Worm (Caenorhabditis elegans) whole organism, L3 larva: ENCODE data around the gene anmt-1.

Experiments used
- R02D3.7 ChIP-seq: fragments of 150-350 bp; optimal IDR thresholded peaks from 2 replicates; lab custom pipeline; 2014; ENCODE audit warnings: missing biosample characterization, missing genetic modification characterization
- ZK546.5 ChIP-seq: sonication (generic microtip); optimal IDR thresholded peaks from 2 replicates; lab custom pipeline; 2017; ENCODE audit warnings: missing biosample characterization, missing genetic modification characterization
- aly-2 ChIP-seq: fragments of 150-350 bp; optimal IDR thresholded peaks from 2 replicates; lab custom pipeline; 2014; ENCODE audit warnings: missing biosample characterization, missing genetic modification characterization
- ama-1 ChIP-seq: fragments of 150-350 bp; optimal IDR thresholded peaks from 2 replicates; lab custom pipeline; 2018
- ceh-16 ChIP-seq: sonication (generic microtip); optimal IDR thresholded peaks from 2 replicates; lab custom pipeline; 2017; ENCODE audit warnings: missing biosample characterization, missing genetic modification characterization
- ceh-28 ChIP-seq: fragments of 150-350 bp; optimal IDR thresholded peaks from 2 replicates; lab custom pipeline; 2014; ENCODE audit warnings: missing biosample characterization, missing genetic modification reagents, missing genetic modification characterization
- ceh-9 ChIP-seq: sonication (generic microtip); optimal IDR thresholded peaks from 2 replicates; lab custom pipeline; 2018; ENCODE audit warnings: missing biosample characterization, missing genetic modification characterization
- egl-27 ChIP-seq: sonication (generic microtip); optimal IDR thresholded peaks from 4 replicates; lab custom pipeline; 2017; ENCODE audit warnings: missing biosample characterization, missing genetic modification reagents, missing genetic modification characterization
- elt-2 ChIP-seq: sonication (generic microtip); optimal IDR thresholded peaks from 2 replicates; lab custom pipeline; 2016; ENCODE audit warnings: missing genetic modification reagents, mild to moderate bottlenecking, missing genetic modification characterization, missing compliant biosample characterization
- eor-1 ChIP-seq, 2 experiments: fragments of 150-350 bp; optimal IDR thresholded peaks; 2 replicates each; lab custom pipeline; 2014 to 2018; ENCODE audit warnings: missing biosample characterization in 2 of 2, missing genetic modification characterization in 2 of 2
- fkh-10 ChIP-seq: sonication (generic microtip); optimal IDR thresholded peaks from 2 replicates; lab custom pipeline; 2017; ENCODE audit warnings: missing biosample characterization, missing genetic modification reagents, missing genetic modification characterization
- fkh-2 ChIP-seq: fragments of 150-350 bp; optimal IDR thresholded peaks from 2 replicates; lab custom pipeline; 2014; ENCODE audit warnings: missing biosample characterization, missing genetic modification reagents, missing genetic modification characterization
- hmg-11 ChIP-seq: sonication (generic microtip); optimal IDR thresholded peaks from 2 replicates; lab custom pipeline; 2016; ENCODE audit warnings: missing genetic modification characterization, missing compliant biosample characterization
- jun-1 ChIP-seq: fragments of 150-350 bp; optimal IDR thresholded peaks from 2 replicates; lab custom pipeline; 2014; ENCODE audit warnings: missing biosample characterization, missing genetic modification reagents, missing genetic modification characterization
- lin-15B ChIP-seq: fragments of 150-350 bp; optimal IDR thresholded peaks from 2 replicates; lab custom pipeline; 2014; ENCODE audit warnings: missing biosample characterization, missing genetic modification characterization
- lin-39 ChIP-seq: fragments of 150-350 bp; optimal IDR thresholded peaks from 2 replicates; lab custom pipeline; 2018; ENCODE audit warnings: missing biosample characterization, missing genetic modification reagents, missing genetic modification characterization
- lsy-12 ChIP-seq: sonication (generic microtip); optimal IDR thresholded peaks from 2 replicates; lab custom pipeline; 2016; ENCODE audit warnings: mild to moderate bottlenecking, missing genetic modification characterization, missing compliant biosample characterization
- mdl-1 ChIP-seq: fragments of 150-350 bp; optimal IDR thresholded peaks from 2 replicates; lab custom pipeline; 2014; ENCODE audit warnings: missing biosample characterization, missing genetic modification characterization
- mml-1 ChIP-seq: fragments of 150-350 bp; sonication (generic microtip); optimal IDR thresholded peaks from 3 replicates; lab custom pipeline; 2014; ENCODE audit warnings: missing biosample characterization, missing genetic modification characterization
- nfya-1 ChIP-seq: sonication (generic microtip); optimal IDR thresholded peaks from 2 replicates; lab custom pipeline; 2017; ENCODE audit warnings: missing genetic modification characterization, mild to moderate bottlenecking, missing compliant biosample characterization, antibody characterized with exemption, moderate library complexity; ENCODE audit not compliant: insufficient read depth
- nhr-11 ChIP-seq: fragments of 150-350 bp; optimal IDR thresholded peaks from 2 replicates; lab custom pipeline; 2014; ENCODE audit warnings: missing biosample characterization, missing genetic modification characterization
- nhr-23 ChIP-seq: fragments of 150-350 bp; optimal IDR thresholded peaks from 2 replicates; lab custom pipeline; 2014; ENCODE audit warnings: missing biosample characterization, missing genetic modification reagents, missing genetic modification characterization
- nhr-25 ChIP-seq: sonication (generic microtip); optimal IDR thresholded peaks from 2 replicates; lab custom pipeline; 2017; ENCODE audit warnings: missing biosample characterization, missing genetic modification characterization
- nhr-43 ChIP-seq: sonication (generic microtip); optimal IDR thresholded peaks from 2 replicates; lab custom pipeline; 2016; ENCODE audit warnings: mild to moderate bottlenecking, missing genetic modification characterization, missing compliant biosample characterization; ENCODE audit not compliant: poor library complexity, severe bottlenecking
- nhr-77 ChIP-seq: fragments of 150-350 bp; optimal IDR thresholded peaks from 2 replicates; lab custom pipeline; 2014; ENCODE audit warnings: missing biosample characterization, missing genetic modification characterization
- pha-4 ChIP-seq: fragments of 150-350 bp; optimal IDR thresholded peaks from 2 replicates; lab custom pipeline; 2014; ENCODE audit warnings: missing biosample characterization, missing genetic modification reagents, missing genetic modification characterization
- pqm-1 ChIP-seq: fragments of 150-350 bp; optimal IDR thresholded peaks from 2 replicates; lab custom pipeline; 2017; ENCODE audit warnings: missing biosample characterization, missing genetic modification characterization, inconsistent platforms
- snpc-4 ChIP-seq: fragments of 150-350 bp; optimal IDR thresholded peaks from 2 replicates; lab custom pipeline; 2014; ENCODE audit warnings: missing biosample characterization, missing genetic modification characterization
- tbx-2 ChIP-seq: sonication (generic microtip); optimal IDR thresholded peaks from 2 replicates; lab custom pipeline; 2016; ENCODE audit warnings: mild to moderate bottlenecking, missing genetic modification characterization, missing compliant biosample characterization
- unc-62 ChIP-seq: fragments of 150-350 bp; sonication (generic microtip); optimal IDR thresholded peaks from 4 replicates; lab custom pipeline; 2014; ENCODE audit warnings: missing biosample characterization, missing genetic modification reagents, missing genetic modification characterization
- ztf-11 ChIP-seq: fragments of 150-350 bp; optimal IDR thresholded peaks from 2 replicates; lab custom pipeline; 2014; ENCODE audit warnings: missing biosample characterization, missing genetic modification characterization
- ztf-4 ChIP-seq: fragments of 150-350 bp; optimal IDR thresholded peaks from 2 replicates; lab custom pipeline; 2014; ENCODE audit warnings: missing biosample characterization, missing genetic modification characterization

anmt-1 gene

ce11 chrIII:8709735-8710134 is 25.1 kb downstream of the anmt-1 start:
- peak; percentile 15 for TF ChIP-seq nhr-43 (tag; lab: Kevin White, UChicago)
- TF ChIP-seq jun-1 (tag; lab: Kevin White, UChicago) = no peak

- TF ChIP-seq nhr-23 (tag; lab: Kevin White, UChicago) = no peak
- TF ChIP-seq unc-62 = no peak
- no peak for TF ChIP-seq lin-15B (tag; lab: Kevin White, UChicago)
- TF ChIP-seq mml-1 = no peak
- TF ChIP-seq R02D3.7 (tag; lab: Kevin White, UChicago) = no peak
- TF ChIP-seq pqm-1 (tag; lab: Kevin White, UChicago) = no peak
- TF ChIP-seq snpc-4 (tag; lab: Kevin White, UChicago) = no peak
- TF ChIP-seq egl-27 = no peak
- TF ChIP-seq tbx-2 (tag; lab: Kevin White, UChicago) = no peak
- no peak for TF ChIP-seq aly-2 (tag; lab: Kevin White, UChicago)
- TF ChIP-seq ztf-11 (tag; lab: Kevin White, UChicago) = no peak
Observed at ce11 chrIII:8710310-8710709, 25.7 kb downstream of the anmt-1 start, which contains the start of gene B0303.11. Gene B0303.11, minus strand, starts transcription at chrIII:8710410.

ce11 chrIII:8712968-8713367 is 28.4 kb downstream of the anmt-1 start:
- no peak for TF ChIP-seq nhr-11 (tag; lab: Kevin White, UChicago)
- TF ChIP-seq, all 47 proteins: peak for 0

ce11 chrIII:8716084-8716483 is 31.5 kb downstream of the anmt-1 start, which contains the start of gene B0303.14:
Gene B0303.14, minus strand, starts transcription at chrIII:8716184.
- no peak for TF ChIP-seq pqm-1 (tag; lab: Kevin White, UChicago)
- TF ChIP-seq ztf-11 (tag; lab: Kevin White, UChicago) = no peak
- TF ChIP-seq ama-1 = no peak
- no peak for TF ChIP-seq nhr-77 (tag; lab: Kevin White, UChicago)
- no peak for TF ChIP-seq fkh-2
- TF ChIP-seq fkh-10 = no peak
- no peak for TF ChIP-seq unc-62
- no peak for TF ChIP-seq ceh-28

- TF ChIP-seq ceh-16 (tag; lab: Kevin White, UChicago) = no peak
- no peak for TF ChIP-seq eor-1 (tag; optimal IDR thresholded peaks at IDR 0.05; lab: Kevin White, UChicago)
- peak; percentile 41 for TF ChIP-seq nfya-1
- no peak for TF ChIP-seq lin-39
- TF ChIP-seq pqm-1 (tag; lab: Kevin White, UChicago) = no peak
- TF ChIP-seq snpc-4 (tag; lab: Kevin White, UChicago) = no peak
- no peak for TF ChIP-seq nhr-77 (tag; lab: Kevin White, UChicago)
- peak; percentile 43 for TF ChIP-seq hmg-11
- TF ChIP-seq unc-62 = no peak
- TF ChIP-seq lin-15B (tag; lab: Kevin White, UChicago) = peak; percentile 44
- no peak for TF ChIP-seq pha-4
- no peak for TF ChIP-seq ceh-9 (tag; lab: Kevin White, UChicago)
- TF ChIP-seq lsy-12 (tag; lab: Kevin White, UChicago) = no peak
Observed at ce11 chrIII:8717231-8717694, 32.7 kb downstream of the anmt-1 start, which contains the start of gene mrpl-11. Gene mrpl-11, plus strand, starts transcription at chrIII:8717644.

- no peak for TF ChIP-seq nhr-25 (tag; lab: Kevin White, UChicago)
- no peak for TF ChIP-seq ztf-4 (tag; lab: Kevin White, UChicago)
- TF ChIP-seq ZK546.5 (tag; lab: Kevin White, UChicago) = no peak
- TF ChIP-seq mdl-1 (tag; lab: Kevin White, UChicago) = no peak
- TF ChIP-seq mml-1 = no peak
- TF ChIP-seq elt-2 (tag; lab: Kevin White, UChicago) = peak; percentile 28
- TF ChIP-seq tbx-2 (tag; lab: Kevin White, UChicago) = no peak
- TF ChIP-seq aly-2 (tag; lab: Kevin White, UChicago) = no peak
- TF ChIP-seq nhr-23 (tag; lab: Kevin White, UChicago) = no peak
- peak; percentile 63 for TF ChIP-seq pqm-1 (tag; lab: Kevin White, UChicago)
- no peak for TF ChIP-seq ceh-9 (tag; lab: Kevin White, UChicago)
Observed at ce11 chrIII:8718592-8718991, 34.0 kb downstream of the anmt-1 start.
